Worm (Caenorhabditis elegans) whole organism, early embryonic: ENCODE measurements around the gene srx-64.

Experiments
- ceh-36 ChIP-seq: sonication (generic microtip); optimal IDR thresholded peaks from 2 replicates; lab custom pipeline; 2016; ENCODE audit warnings: missing genetic modification characterization, inconsistent platforms, missing compliant biosample characterization
- flt-1 ChIP-seq: fragments of 200-800 bp; sonication (Bioruptor generic); IDR thresholded peaks from 2 replicates; pipeline ENCODE4 v1.3.6; 2022; ENCODE audit warnings: missing genetic modification characterization, missing compliant biosample characterization
- hmbx-1 ChIP-seq: sonication (generic microtip); optimal IDR thresholded peaks from 2 replicates; lab custom pipeline; 2016; ENCODE audit warnings: mild to moderate bottlenecking, missing genetic modification characterization, missing compliant biosample characterization

- TF ChIP-seq flt-1 (no peak), hmbx-1 (tag; lab: Kevin White, UChicago) (no peak), ceh-36 (tag; lab: Kevin White, UChicago) (no peak)
These were observed 28.4 kb downstream of the srx-64 start, which contains the start of gene cyp-34A5 for ce11 chrV:3957608-3958007.
